Worm (Caenorhabditis elegans): ENCODE results near the gene srlf-5.

DNA sequence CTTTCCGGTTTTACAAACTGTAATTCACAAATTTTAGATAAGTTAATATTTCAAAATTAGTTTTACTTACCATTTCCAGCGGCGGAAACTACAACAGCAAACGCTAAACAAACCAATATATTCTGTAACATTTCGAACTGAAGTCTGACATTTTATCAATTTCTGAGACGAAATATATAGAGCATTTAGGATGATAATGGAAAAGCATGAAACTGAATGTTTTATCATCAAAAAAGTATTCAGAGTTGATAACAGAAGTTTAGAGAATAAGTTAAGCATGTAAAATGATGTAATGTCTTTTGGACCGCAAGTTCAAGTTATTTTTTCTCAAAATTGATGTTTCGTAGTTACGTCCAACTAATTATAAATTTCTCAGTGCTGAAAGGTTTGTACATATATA is 42.6 kb upstream of the srlf-5 start, which contains the start of gene F55G11.2:
- TF ChIP-seq nhr-237 (tag; optimal IDR thresholded peaks at IDR 0.05) (no peak), lin-15B (tag; optimal IDR thresholded peaks at IDR 0.05) (no peak), zag-1 (tag; optimal IDR thresholded peaks at IDR 0.05) (no peak), nhr-12 (tag; optimal IDR thresholded peaks at IDR 0.05) (no peak), nhr-11 (tag; optimal IDR thresholded peaks at IDR 0.05) (no peak), mdl-1 (tag; optimal IDR thresholded peaks at IDR 0.05) (no peak), elt-1 (tag; optimal IDR thresholded peaks at IDR 0.05) (no peak), ceh-82 (tag; optimal IDR thresholded peaks at IDR 0.05) (no peak), tbx-2 (tag; optimal IDR thresholded peaks at IDR 0.05) (no peak), ceh-9 (tag; optimal IDR thresholded peaks at IDR 0.05) (no peak), ztf-11 (tag; optimal IDR thresholded peaks at IDR 0.05) (no peak), pqm-1 (tag; optimal IDR thresholded peaks at IDR 0.05) (no peak), fkh-2 (tag; optimal IDR thresholded peaks at IDR 0.05) (no peak), ZK546.5 (tag; optimal IDR thresholded peaks at IDR 0.05) (no peak)

Data from whole organism, L3 larva.